Fruit fly (Drosophila melanogaster) Kc167 (cell line): ENCODE data around the gene Remo.

ENCODE experiments used
- Myc ChIP-seq: fragments of >200 bp; optimal IDR thresholded peaks from 2 replicates; lab custom pipeline; 2017; ENCODE audit warnings: missing external identifiers
- Sin3A ChIP-seq: fragments of >200 bp; optimal IDR thresholded peaks from 2 replicates; lab custom pipeline; 2018; ENCODE audit warnings: missing external identifiers
- insv ChIP-seq: fragments of >200 bp; optimal IDR thresholded peaks from 3 replicates; lab custom pipeline; 2018; ENCODE audit warnings: missing external identifiers
- psq ChIP-seq: fragments of >200 bp; optimal IDR thresholded peaks from 2 replicates; lab custom pipeline; 2017; ENCODE audit warnings: missing external identifiers
- ttk ChIP-seq: sonication (Bioruptor generic); optimal IDR thresholded peaks from 2 replicates; lab custom pipeline; 2017; ENCODE audit warnings: missing external identifiers

dm6 chrX:13248515-13248914 lies 39.3 kb upstream of the Remo start:
- TF ChIP-seq psq (lab: Kevin White, UChicago) (no peak), insv (lab: Kevin White, UChicago) (no peak), Myc (no peak), Sin3A (lab: Kevin White, UChicago) (no peak), ttk (lab: Kevin White, UChicago) (no peak)
